Fruit fly (Drosophila melanogaster) whole organism, embryonic: Measurements from ENCODE around the gene CG31952.

ENCODE experiments used
- CG10565 ChIP-seq: fragments of 200-800 bp; sonication (Bioruptor generic); optimal IDR thresholded peaks from 3 replicates; lab custom pipeline; 2016; ENCODE audit warnings: missing biosample characterization, mild to moderate bottlenecking, missing genetic modification characterization
- CG11504 ChIP-seq: fragments of 200-800 bp; sonication (Bioruptor generic); optimal IDR thresholded peaks from 3 replicates; lab custom pipeline; 2019; ENCODE audit warnings: missing biosample characterization, mild to moderate bottlenecking, missing genetic modification characterization, moderate library complexity
- CG11723 ChIP-seq: fragments of 200-800 bp; sonication (Bioruptor generic); optimal IDR thresholded peaks from 2 replicates; lab custom pipeline; 2017; ENCODE audit warnings: missing biosample characterization, mild to moderate bottlenecking, missing genetic modification characterization
- CG13287 ChIP-seq: fragments of 200-800 bp; sonication (Bioruptor generic); IDR thresholded peaks from 2 replicates; pipeline ENCODE4 v1.3.6; 2022; ENCODE audit warnings: missing biosample characterization, missing genetic modification characterization; ENCODE audit not compliant: partially characterized antibody
- CG14667 ChIP-seq: fragments of 200-800 bp; sonication (Bioruptor generic); IDR thresholded peaks from 2 replicates; pipeline ENCODE4 v1.3.6; 2022; ENCODE audit warnings: missing biosample characterization, missing genetic modification characterization
- CG14860 ChIP-seq: fragments of 200-800 bp; sonication (Bioruptor generic); IDR thresholded peaks from 3 replicates; pipeline ENCODE4 v1.3.6; 2022; ENCODE audit warnings: missing biosample characterization, missing genetic modification characterization; ENCODE audit not compliant: partially characterized antibody
- CG17912 ChIP-seq: fragments of 200-800 bp; sonication (Bioruptor generic); optimal IDR thresholded peaks from 2 replicates; lab custom pipeline; 2018; ENCODE audit warnings: missing biosample characterization, mild to moderate bottlenecking, missing genetic modification characterization
- CG18262 ChIP-seq: fragments of 200-800 bp; optimal IDR thresholded peaks from 3 replicates; lab custom pipeline; 2019; ENCODE audit warnings: missing biosample characterization, mild to moderate bottlenecking, missing genetic modification characterization, moderate library complexity
- CG18764 ChIP-seq: fragments of 200-800 bp; sonication (Bioruptor generic); optimal IDR thresholded peaks from 3 replicates; lab custom pipeline; 2016; ENCODE audit warnings: missing biosample characterization, missing genetic modification characterization
- CG2202 ChIP-seq: fragments of 200-800 bp; sonication (Bioruptor generic); optimal IDR thresholded peaks from 2 replicates; lab custom pipeline; 2018; ENCODE audit warnings: missing biosample characterization, mild to moderate bottlenecking, missing genetic modification characterization
- CG34422 ChIP-seq: fragments of 200-800 bp; sonication (Bioruptor generic); IDR thresholded peaks from 3 replicates; pipeline ENCODE4 v1.3.6; 2022; ENCODE audit warnings: missing biosample characterization, missing genetic modification characterization
- CG4424 ChIP-seq: fragments of 200-800 bp; sonication (Bioruptor generic); optimal IDR thresholded peaks from 3 replicates; lab custom pipeline; 2016; ENCODE audit warnings: missing biosample characterization, missing genetic modification characterization
- CG7963 ChIP-seq: fragments of 200-800 bp; sonication (Bioruptor generic); IDR thresholded peaks from 3 replicates; pipeline ENCODE4 v1.3.6; 2022; ENCODE audit warnings: missing biosample characterization, missing genetic modification characterization; ENCODE audit not compliant: partially characterized antibody
- CG9817 ChIP-seq: fragments of 200-800 bp; sonication (Bioruptor generic); optimal IDR thresholded peaks from 2 replicates; lab custom pipeline; 2018; ENCODE audit warnings: missing biosample characterization, mild to moderate bottlenecking, missing genetic modification characterization, moderate library complexity
- CTCF ChIP-seq: fragments of 200-800 bp; sonication (Bioruptor generic); optimal IDR thresholded peaks from 2 replicates; lab custom pipeline; 2017; ENCODE audit warnings: missing biosample characterization, mild to moderate bottlenecking, missing genetic modification characterization, moderate library complexity
- E2f1 ChIP-seq: fragments of 200-800 bp; sonication (Bioruptor generic); IDR thresholded peaks from 2 replicates; pipeline ENCODE4 v1.3.6; 2022; ENCODE audit warnings: missing biosample characterization, missing genetic modification characterization
- Fer1 ChIP-seq: fragments of 200-800 bp; sonication (Bioruptor generic); optimal IDR thresholded peaks from 2 replicates; lab custom pipeline; 2017; ENCODE audit warnings: missing biosample characterization, mild to moderate bottlenecking, missing genetic modification characterization
- HLH54F ChIP-seq: fragments of 200-800 bp; sonication (Bioruptor generic); optimal IDR thresholded peaks from 3 replicates; lab custom pipeline; 2016; ENCODE audit warnings: missing biosample characterization, missing genetic modification characterization
- Ravus ChIP-seq: fragments of 200-800 bp; sonication (Bioruptor generic); IDR thresholded peaks from 2 replicates; pipeline ENCODE4 v1.3.6; 2022; ENCODE audit warnings: missing biosample characterization, missing genetic modification characterization
- Spps ChIP-seq: fragments of 200-800 bp; sonication (Bioruptor generic); optimal IDR thresholded peaks from 2 replicates; lab custom pipeline; 2018; ENCODE audit warnings: missing biosample characterization, mild to moderate bottlenecking, missing genetic modification characterization
- ara ChIP-seq: fragments of 200-800 bp; sonication (Bioruptor generic); IDR thresholded peaks from 2 replicates; pipeline ENCODE4 v1.3.6; 2022; ENCODE audit warnings: missing biosample characterization, missing genetic modification characterization
- chn ChIP-seq: fragments of 200-800 bp; sonication (Bioruptor generic); optimal IDR thresholded peaks from 2 replicates; lab custom pipeline; 2016; ENCODE audit warnings: missing biosample characterization, missing genetic modification characterization
- crp ChIP-seq, 2 experiments: fragments of 200-800 bp; sonication (Bioruptor generic); optimal IDR thresholded peaks; 2 replicates in 1 of 2; 3 replicates in 1 of 2; lab custom pipeline; 2017; ENCODE audit warnings: missing biosample characterization in 2 of 2, missing genetic modification characterization in 2 of 2, mild to moderate bottlenecking in 1 of 2, moderate library complexity in 1 of 2
- danr ChIP-seq: fragments of 200-800 bp; sonication (Bioruptor generic); IDR thresholded peaks from 2 replicates; pipeline ENCODE4 v1.3.6; 2022; ENCODE audit warnings: missing biosample characterization, missing genetic modification characterization
- fu2 ChIP-seq: fragments of 200-800 bp; sonication (Bioruptor generic); optimal IDR thresholded peaks from 2 replicates; lab custom pipeline; 2016; ENCODE audit warnings: missing biosample characterization, missing genetic modification characterization
- ham ChIP-seq: fragments of 200-800 bp; sonication (Bioruptor generic); IDR thresholded peaks from 2 replicates; pipeline ENCODE4 v1.3.6; 2022; ENCODE audit warnings: missing biosample characterization, missing genetic modification characterization
- inv ChIP-seq: fragments of 200-800 bp; sonication (Bioruptor generic); IDR thresholded peaks from 2 replicates; pipeline ENCODE4 v1.3.6; 2022; ENCODE audit warnings: missing biosample characterization, missing genetic modification characterization; ENCODE audit not compliant: partially characterized antibody
- knrl ChIP-seq: fragments of 200-800 bp; sonication (Bioruptor generic); IDR thresholded peaks from 3 replicates; pipeline ENCODE4 v1.3.6; 2022; ENCODE audit warnings: missing biosample characterization, missing genetic modification characterization; ENCODE audit not compliant: partially characterized antibody
- lov ChIP-seq, 2 experiments: fragments of 200-800 bp in 1 of 2; fragments of >200 bp in 1 of 2; sonication (Bioruptor generic) in 1 of 2; IDR thresholded peaks in 1 of 2; optimal IDR thresholded peaks in 1 of 2; 2 replicates in 1 of 2; 3 replicates in 1 of 2; pipeline versions ENCODE4 v1.3.6 to Lab custom; 2017 to 2022; ENCODE audit warnings: missing biosample characterization in 1 of 2, missing genetic modification characterization in 1 of 2
- nerfin-2 ChIP-seq: fragments of 200-800 bp; sonication (Bioruptor generic); IDR thresholded peaks from 2 replicates; pipeline ENCODE4 v1.3.6; 2022; ENCODE audit warnings: missing biosample characterization, missing genetic modification characterization; ENCODE audit not compliant: partially characterized antibody
- nom ChIP-seq: fragments of 200-800 bp; sonication (Bioruptor generic); optimal IDR thresholded peaks from 2 replicates; lab custom pipeline; 2017; ENCODE audit warnings: missing biosample characterization, missing genetic modification characterization, mild to moderate bottlenecking, moderate library complexity, missing genetic modification reagents
- otp ChIP-seq: fragments of 200-800 bp; sonication (Bioruptor generic); IDR thresholded peaks from 3 replicates; pipeline ENCODE4, ENCODE4 v1.3.6; 2022; ENCODE audit warnings: missing biosample characterization, missing genetic modification characterization
- pan ChIP-seq, 4 experiments: fragments of >200 bp in 3 of 4; fragments of 200-800 bp in 1 of 4; sonication (Bioruptor generic) in 1 of 4; optimal IDR thresholded peaks in 3 of 4; IDR thresholded peaks in 1 of 4; 2 replicates each; pipeline versions ENCODE4 v1.3.6 to Lab custom; 2017 to 2022; ENCODE audit warnings: missing biosample characterization in 2 of 4, missing genetic modification characterization in 2 of 4, mixed read lengths in 1 of 4
- pita ChIP-seq: fragments of 200-800 bp; sonication (Bioruptor generic); optimal IDR thresholded peaks from 2 replicates; lab custom pipeline; 2017; ENCODE audit warnings: missing biosample characterization, mild to moderate bottlenecking, missing genetic modification characterization
- prd ChIP-seq, 3 experiments: fragments of >200 bp in 2 of 3; fragments of 200-800 bp in 1 of 3; sonication (Bioruptor generic) in 1 of 3; optimal IDR thresholded peaks in 2 of 3; IDR thresholded peaks in 1 of 3; 2 replicates in 2 of 3; 3 replicates in 1 of 3; pipeline versions ENCODE4 v1.3.6 to Lab custom; 2017 to 2022; ENCODE audit warnings: missing biosample characterization in 1 of 3, missing genetic modification characterization in 1 of 3
- repo ChIP-seq: fragments of 200-800 bp; sonication (Bioruptor generic); optimal IDR thresholded peaks from 2 replicates; lab custom pipeline; 2016; ENCODE audit warnings: missing biosample characterization, missing genetic modification characterization
- rib ChIP-seq: fragments of 200-800 bp; sonication (Bioruptor generic); IDR thresholded peaks from 2 replicates; pipeline ENCODE4 v1.3.6; 2022; ENCODE audit warnings: missing biosample characterization, missing genetic modification characterization
- row ChIP-seq: fragments of 200-800 bp; sonication (Bioruptor generic); IDR thresholded peaks from 3 replicates; pipeline ENCODE4 v1.3.6; 2022; ENCODE audit warnings: missing biosample characterization, missing genetic modification characterization
- sim ChIP-seq: fragments of 200-800 bp; sonication (Bioruptor generic); IDR thresholded peaks from 2 replicates; pipeline ENCODE4 v1.3.6; 2022; ENCODE audit warnings: missing biosample characterization, missing genetic modification characterization
- sima ChIP-seq: fragments of 200-800 bp; sonication (Bioruptor generic); optimal IDR thresholded peaks from 2 replicates; lab custom pipeline; 2016; ENCODE audit warnings: missing biosample characterization, missing genetic modification characterization
- slbo ChIP-seq: fragments of 200-800 bp; sonication (Bioruptor generic); IDR thresholded peaks from 2 replicates; pipeline ENCODE4 v1.3.6; 2022; ENCODE audit warnings: missing biosample characterization, missing genetic modification characterization
- sob ChIP-seq: fragments of 200-800 bp; sonication (Bioruptor generic); IDR thresholded peaks from 2 replicates; pipeline ENCODE4 v1.3.6; 2022; ENCODE audit warnings: missing biosample characterization, missing genetic modification characterization
- stwl ChIP-seq: fragments of 200-800 bp; sonication (Bioruptor generic); optimal IDR thresholded peaks from 3 replicates; lab custom pipeline; 2018; ENCODE audit warnings: missing biosample characterization, mild to moderate bottlenecking, missing genetic modification characterization, moderate library complexity
- sug ChIP-seq: fragments of 200-800 bp; optimal IDR thresholded peaks from 2 replicates; lab custom pipeline; 2019; ENCODE audit warnings: missing biosample characterization, mild to moderate bottlenecking, missing genetic modification characterization, moderate library complexity
- tup ChIP-seq: fragments of 200-800 bp; sonication (Bioruptor generic); optimal IDR thresholded peaks from 2 replicates; lab custom pipeline; 2016; ENCODE audit warnings: missing biosample characterization, mild to moderate bottlenecking, missing genetic modification characterization, moderate library complexity
- vnd ChIP-seq: fragments of 200-800 bp; sonication (Bioruptor generic); IDR thresholded peaks from 3 replicates; pipeline ENCODE4 v1.3.6; 2022; ENCODE audit warnings: missing biosample characterization, missing genetic modification characterization; ENCODE audit not compliant: partially characterized antibody
- vvl ChIP-seq: fragments of 200-800 bp; sonication (Bioruptor generic); IDR thresholded peaks from 2 replicates; pipeline ENCODE4 v1.3.6; 2022; ENCODE audit warnings: missing biosample characterization, missing genetic modification characterization
- yki ChIP-seq: fragments of >200 bp; optimal IDR thresholded peaks from 3 replicates; lab custom pipeline; 2018
- zf30C ChIP-seq: fragments of 200-800 bp; sonication (Bioruptor generic); optimal IDR thresholded peaks from 3 replicates; lab custom pipeline; 2018; ENCODE audit warnings: missing biosample characterization, mild to moderate bottlenecking, missing genetic modification characterization

Gene CG31952

DNA sequence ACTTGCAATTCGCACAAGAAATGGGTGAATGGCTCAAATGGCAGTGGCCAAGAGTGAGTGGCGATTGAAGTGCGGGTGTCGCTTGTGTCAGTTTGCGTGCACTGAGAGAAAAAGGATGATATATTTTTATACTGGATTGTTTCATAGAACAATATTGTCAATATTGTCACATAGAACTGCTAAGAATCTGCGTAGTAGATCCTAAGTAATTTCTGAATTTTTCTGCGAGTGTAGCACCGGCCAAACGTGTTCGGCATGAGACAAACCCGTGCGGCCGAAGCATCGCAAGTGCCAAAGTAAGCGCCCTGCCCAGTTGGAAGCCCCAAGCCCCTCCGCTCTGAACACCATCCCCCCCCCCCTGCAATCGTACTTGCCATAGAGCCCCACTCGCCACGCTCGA lies 23.8 kb downstream of the CG31952 start (continued):
- TF ChIP-seq stwl (tag; lab: Kevin White, UChicago) = no peak
- TF ChIP-seq CG34422 (GFP tag; lab: Robert Waterston, UW) = peak; percentile 83; the same call in 2 of the 3 replicates
- TF ChIP-seq sima = no peak
- TF ChIP-seq sim (GFP tag; lab: Robert Waterston, UW) = 0 out of 2 replicates have a peak, but pooled peaks have one; percentile 50
- TF ChIP-seq zf30C (GFP tag; lab: Kevin White, UChicago) = no peak
- TF ChIP-seq Fer1 (GFP tag; lab: Kevin White, UChicago) = peak; percentile 73
- peak; percentile 65; the same call in 1 of the 2 replicates for TF ChIP-seq danr (GFP tag; lab: Robert Waterston, UW)
- no peak for TF ChIP-seq yki (lab: Kevin White, UChicago)
- no peak for TF ChIP-seq CG9817
- TF ChIP-seq CG14860 (GFP tag; lab: Robert Waterston, UW) = no peak
- no peak for TF ChIP-seq pan (optimal IDR thresholded peaks at IDR 0.05; lab: Kevin White, UChicago)
- TF ChIP-seq pan (GFP tag; optimal IDR thresholded peaks at IDR 0.05 in 1 of 2, IDR thresholded peaks at IDR 0.05 in 1 of 2) = peak in 1 of 2 experiments; percentile 83
- no peak for TF ChIP-seq ham (GFP tag; lab: Robert Waterston, UW)
- no peak for TF ChIP-seq CG14667
- no peak for TF ChIP-seq HLH54F (GFP tag; lab: Kevin White, UChicago)
- TF ChIP-seq Ravus (GFP tag; lab: Robert Waterston, UW) = no peak
- peak; percentile 34 for TF ChIP-seq fu2
- TF ChIP-seq CTCF (GFP tag; lab: Kevin White, UChicago) = peak; percentile 8
- TF ChIP-seq Spps (tag; lab: Kevin White, UChicago) = peak; percentile 21
- TF ChIP-seq slbo (GFP tag; lab: Robert Waterston, UW) = peak; percentile 77
- TF ChIP-seq prd (optimal IDR thresholded peaks at IDR 0.05; lab: Kevin White, UChicago) = no peak
- peak; percentile 82 for TF ChIP-seq prd (GFP tag; IDR thresholded peaks at IDR 0.05; lab: Robert Waterston, UW)
- TF ChIP-seq ara (GFP tag; lab: Robert Waterston, UW) = peak; percentile 69
- TF ChIP-seq sob = peak; percentile 79
- no peak for TF ChIP-seq rib (GFP tag; lab: Robert Waterston, UW)
- no peak for TF ChIP-seq sug
- TF ChIP-seq otp = peak; percentile 80
- no peak for TF ChIP-seq vnd (GFP tag; lab: Robert Waterston, UW)
- peak; percentile 35 for TF ChIP-seq CG11723 (GFP tag; lab: Kevin White, UChicago)
- no peak for TF ChIP-seq inv
- no peak for TF ChIP-seq CG7963 (GFP tag; lab: Robert Waterston, UW)
- peak; percentile 75 for TF ChIP-seq E2f1
- TF ChIP-seq nerfin-2 (GFP tag; lab: Robert Waterston, UW) = no peak
- peak; percentile 84 for TF ChIP-seq vvl (GFP tag; lab: Robert Waterston, UW)
- peak; percentile 65 for TF ChIP-seq CG18262 (tag; lab: Kevin White, UChicago)
- no peak for TF ChIP-seq CG10565 (GFP tag; lab: Kevin White, UChicago)
- no peak for TF ChIP-seq nom
- TF ChIP-seq lov (optimal IDR thresholded peaks at IDR 0.05; lab: Kevin White, UChicago) = no peak
- TF ChIP-seq lov (GFP tag; IDR thresholded peaks at IDR 0.05; lab: Robert Waterston, UW) = 0 out of 3 replicates have a peak, but pooled peaks have one; percentile 76
- TF ChIP-seq knrl = no peak
- TF ChIP-seq chn (GFP tag; lab: Kevin White, UChicago) = peak; percentile 54
- no peak for TF ChIP-seq pita (GFP tag; lab: Kevin White, UChicago)
- peak; percentile 2 for TF ChIP-seq repo (GFP tag; lab: Kevin White, UChicago)
- no peak for TF ChIP-seq tup (GFP tag; lab: Kevin White, UChicago)
- peak; percentile 69 for TF ChIP-seq CG11504 (tag; lab: Kevin White, UChicago)
- TF ChIP-seq CG17912 = no peak
- TF ChIP-seq crp (GFP tag; optimal IDR thresholded peaks at IDR 0.05; lab: Kevin White, UChicago) = peak in 1 of 2 experiments; percentile 26
- TF ChIP-seq row (GFP tag; lab: Robert Waterston, UW) = peak; percentile 72
- peak; percentile 65 for TF ChIP-seq CG4424 (GFP tag; lab: Kevin White, UChicago)
- peak; percentile 49 for TF ChIP-seq CG18764
- TF ChIP-seq CG2202 (tag; lab: Kevin White, UChicago) = peak; percentile 10
- no peak for TF ChIP-seq CG13287
